Comparison of ENCODE assay signal across 2 fruit fly cellular contexts in genomic region chr3R:21840432-21840831, dm6.
TF ChIP-seq lines count a peak whose summit lies in the region.

No protein-coding gene starts in this region.

- no peak for TF ChIP-seq CTCF in whole organism, embryonic (GFP tag; optimal IDR thresholded peaks at IDR 0.05; lab: Kevin White, UChicago)

TF ChIP-seq in whole organism, embryonic, 481 proteins besides CTCF, POLR2A, EP300 and RAD21:
- no peak for TF ChIP-seq Hand (GFP tag; optimal IDR thresholded peaks at IDR 0.05; lab: Kevin White, UChicago)
- TF ChIP-seq CG15601 (tag; optimal IDR thresholded peaks at IDR 0.05; lab: Kevin White, UChicago): no peak
- no peak for TF ChIP-seq TFAM (GFP tag; optimal IDR thresholded peaks at IDR 0.05; lab: Kevin White, UChicago)
- peak in 1 of 2 experiments; percentile 46 for TF ChIP-seq eve (GFP tag; optimal IDR thresholded peaks at IDR 0.05; lab: Kevin White, UChicago)
- peak; percentile 56 for TF ChIP-seq exex (tag; optimal IDR thresholded peaks at IDR 0.05; lab: Kevin White, UChicago)
- TF ChIP-seq Pdp1 (GFP tag; optimal IDR thresholded peaks at IDR 0.05; lab: Kevin White, UChicago): peak in 1 of 2 experiments; percentile 98
- TF ChIP-seq Med (GFP tag; lab: Kevin White, UChicago): peak; percentile 46
- TF ChIP-seq grn (GFP tag; optimal IDR thresholded peaks at IDR 0.05; lab: Kevin White, UChicago): peak; percentile 83
- no peak for TF ChIP-seq CG18599 (GFP tag; optimal IDR thresholded peaks at IDR 0.05; lab: Kevin White, UChicago)
- TF ChIP-seq sug (tag; optimal IDR thresholded peaks at IDR 0.05; lab: Kevin White, UChicago): peak; percentile 58
- peak; percentile 12 for TF ChIP-seq mirr (GFP tag; optimal IDR thresholded peaks at IDR 0.05; lab: Kevin White, UChicago)
- no peak for TF ChIP-seq CrebB (tag; optimal IDR thresholded peaks at IDR 0.05; lab: Kevin White, UChicago)
- TF ChIP-seq fd3F (GFP tag; optimal IDR thresholded peaks at IDR 0.05; lab: Kevin White, UChicago): no peak
- no peak for TF ChIP-seq rib (GFP tag; IDR thresholded peaks at IDR 0.05; lab: Robert Waterston, UW)

TF ChIP-seq in whole organism, prepupa, 60 proteins besides CTCF, POLR2A, EP300 and RAD21:
- TF ChIP-seq Ets21C (GFP tag; optimal IDR thresholded peaks at IDR 0.05; lab: Kevin White, UChicago) (no peak), vri (GFP tag; optimal IDR thresholded peaks at IDR 0.05; lab: Kevin White, UChicago) (peak; percentile 49), Eip78C (GFP tag; lab: Kevin White, UChicago) (peak; percentile 17)
